Fruit fly (Drosophila melanogaster): ENCODE measurements around the gene CG34281.

DNA sequence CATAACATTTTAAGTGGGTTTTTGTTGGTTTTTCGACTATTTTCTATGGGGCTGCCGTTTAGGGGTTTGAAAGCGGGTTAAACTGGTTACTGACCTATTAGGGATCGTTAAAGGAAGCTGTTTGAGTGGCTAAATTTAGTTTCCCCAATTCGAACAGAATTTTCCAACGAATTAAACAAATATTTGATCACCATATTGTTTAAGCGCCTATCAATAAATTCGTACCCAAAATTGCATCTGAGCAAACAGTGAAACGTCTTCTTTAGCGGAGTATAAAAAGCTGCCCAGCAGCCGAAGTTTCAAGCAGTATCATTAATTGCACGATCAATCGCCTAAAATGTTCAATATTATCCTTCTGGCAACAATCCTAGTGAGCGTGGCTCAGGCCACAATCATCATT, 18.6 kb upstream of the CG34281 start, which contains the start of gene Sgs5bis:
- TF ChIP-seq ovo (GFP tag; optimal IDR thresholded peaks at IDR 0.05) (no peak), toe (GFP tag; optimal IDR thresholded peaks at IDR 0.05) (no peak), tj (GFP tag; optimal IDR thresholded peaks at IDR 0.05) (no peak), Mnt (GFP tag; optimal IDR thresholded peaks at IDR 0.05) (no peak), cnc (optimal IDR thresholded peaks at IDR 0.05) (no peak), CG12768 (GFP tag; optimal IDR thresholded peaks at IDR 0.05) (no peak), pad (GFP tag; optimal IDR thresholded peaks at IDR 0.05) (no peak)

Data from whole organism, adult.